Worm (Caenorhabditis elegans): ENCODE results near the gene F08D12.12.

DNA sequence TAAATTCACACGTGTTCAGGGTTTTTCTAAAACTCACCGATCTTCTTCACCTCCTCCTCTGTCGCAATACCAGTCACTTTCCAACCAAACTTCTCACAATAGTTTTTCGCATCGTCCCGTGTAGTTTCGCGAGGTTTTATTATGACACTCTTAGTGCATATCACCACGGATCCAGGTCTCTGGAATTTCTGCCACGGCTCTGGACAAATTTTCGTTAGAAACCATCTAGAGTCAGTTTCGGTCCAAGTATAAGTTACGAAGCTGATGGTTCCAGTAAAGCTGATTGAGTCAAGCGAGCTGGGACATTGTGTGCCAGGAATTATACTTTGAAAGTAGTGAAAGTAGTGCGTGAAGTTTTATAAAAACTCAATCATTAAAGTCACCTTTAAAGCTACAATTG lies 30.5 kb downstream of the F08D12.12 start:
- TF ChIP-seq nhr-77 (tag; optimal IDR thresholded peaks at IDR 0.05) (no peak), unc-86 (tag; optimal IDR thresholded peaks at IDR 0.05) (no peak), zag-1 (tag; optimal IDR thresholded peaks at IDR 0.05) (no peak), grh-1 (GFP tag; IDR thresholded peaks at IDR 0.05) (no peak), skn-1 (tag; optimal IDR thresholded peaks at IDR 0.05) (no peak), ama-1 (optimal IDR thresholded peaks at IDR 0.05) (no peak), mdl-1 (tag; optimal IDR thresholded peaks at IDR 0.05) (no peak), sptf-1 (tag; optimal IDR thresholded peaks at IDR 0.05) (no peak), ztf-11 (tag; optimal IDR thresholded peaks at IDR 0.05) (no peak), unc-130 (tag; optimal IDR thresholded peaks at IDR 0.05) (no peak)
